Worm (Caenorhabditis elegans) whole organism, L4/young adult: ENCODE results near the gene K05F1.14.

ENCODE experiments used
- W03F9.2 ChIP-seq: fragments of 150-350 bp; optimal IDR thresholded peaks from 2 replicates; lab custom pipeline; 2014; ENCODE audit warnings: missing biosample characterization, missing genetic modification characterization
- him-1 ChIP-seq: sonication (generic microtip); optimal IDR thresholded peaks from 2 replicates; lab custom pipeline; 2016; ENCODE audit warnings: missing genotype, missing genetic modification reagents, missing genetic modification characterization, missing compliant biosample characterization

- TF ChIP-seq W03F9.2 (tag; lab: Kevin White, UChicago) (no peak), him-1 (tag; lab: Kevin White, UChicago) (peak; percentile 75)
Observed at ce11 chrII:5779866-5780265, 12.5 kb downstream of the K05F1.14 start.
